Worm (Caenorhabditis elegans) whole organism, L1 larva: ENCODE results near the gene F40C5.1.

Source experiments
- ama-1 ChIP-seq: fragments of 150-350 bp; optimal IDR thresholded peaks from 2 replicates; lab custom pipeline; 2014
- ets-5 ChIP-seq: fragments of 200-800 bp; sonication (Bioruptor generic); IDR thresholded peaks from 2 replicates; pipeline ENCODE4 v1.3.6; 2022; ENCODE audit warnings: missing genetic modification characterization, missing compliant biosample characterization
- fkh-10 ChIP-seq: sonication (generic microtip); optimal IDR thresholded peaks from 2 replicates; lab custom pipeline; 2017; ENCODE audit warnings: missing biosample characterization, missing genetic modification reagents, missing genetic modification characterization
- isw-1 ChIP-seq: fragments of 200-800 bp; sonication (Bioruptor generic); IDR thresholded peaks from 2 replicates; pipeline ENCODE4 v1.3.6; 2022; ENCODE audit warnings: missing genetic modification characterization, missing compliant biosample characterization
- lin-35 ChIP-seq, 2 experiments: fragments of 150-350 bp; optimal IDR thresholded peaks; 2 replicates each; lab custom pipeline; 2014; ENCODE audit warnings: missing biosample characterization in 2 of 2, missing genetic modification characterization in 2 of 2, missing genetic modification reagents in 2 of 2
- nhr-28 ChIP-seq: fragments of 150-350 bp; optimal IDR thresholded peaks from 2 replicates; lab custom pipeline; 2014; ENCODE audit warnings: missing biosample characterization, missing genetic modification characterization
- nhr-77 ChIP-seq: fragments of 150-350 bp; optimal IDR thresholded peaks from 2 replicates; lab custom pipeline; 2014; ENCODE audit warnings: missing biosample characterization, missing genetic modification characterization
- snpc-4 ChIP-seq: fragments of 150-350 bp; optimal IDR thresholded peaks from 2 replicates; lab custom pipeline; 2014; ENCODE audit warnings: missing biosample characterization, missing genetic modification characterization
- snu-23 ChIP-seq: sonication (generic microtip); optimal IDR thresholded peaks from 2 replicates; lab custom pipeline; 2016; ENCODE audit warnings: missing genetic modification characterization, missing compliant biosample characterization
- sup-37 ChIP-seq: fragments of 200-800 bp; sonication (Bioruptor generic); optimal IDR thresholded peaks from 2 replicates; lab custom pipeline; 2018; ENCODE audit warnings: mild to moderate bottlenecking, missing genetic modification characterization, missing compliant biosample characterization
- swsn-7 ChIP-seq: sonication (generic microtip); optimal IDR thresholded peaks from 2 replicates; lab custom pipeline; 2016; ENCODE audit warnings: missing genetic modification characterization, missing compliant biosample characterization
- tbx-2 ChIP-seq: sonication (generic microtip); optimal IDR thresholded peaks from 2 replicates; lab custom pipeline; 2016; ENCODE audit warnings: missing genetic modification characterization, missing compliant biosample characterization
- zag-1 ChIP-seq: fragments of 150-350 bp; optimal IDR thresholded peaks from 2 replicates; lab custom pipeline; 2014; ENCODE audit warnings: missing biosample characterization, missing genetic modification characterization
- ztf-11 ChIP-seq, 2 experiments: sonication (generic microtip); optimal IDR thresholded peaks; 2 replicates each; lab custom pipeline; 2016 to 2017; ENCODE audit warnings: missing genetic modification characterization in 2 of 2, missing biosample characterization in 1 of 2, missing compliant biosample characterization in 1 of 2

DNA sequence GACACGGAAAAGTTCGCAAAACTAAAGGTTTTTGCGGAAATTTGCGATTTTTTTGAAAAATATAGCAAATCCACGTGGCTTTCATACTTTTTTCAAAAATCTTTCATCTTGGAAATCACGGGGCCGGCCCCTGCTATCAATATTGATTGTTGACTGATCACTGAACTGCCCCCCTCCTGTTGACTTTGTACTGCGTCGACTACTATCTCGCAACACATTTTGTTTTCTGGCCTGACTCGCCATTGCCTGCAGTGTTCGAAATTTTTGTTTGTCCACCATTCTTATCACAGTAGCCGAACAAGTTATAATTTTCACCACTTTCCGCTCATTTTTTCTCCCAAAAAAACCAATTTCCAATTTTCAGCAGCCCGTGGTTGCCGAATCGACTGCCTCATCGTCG lies 8.5 kb downstream of the F40C5.1 start:
- TF ChIP-seq lin-35 (GFP tag; optimal IDR thresholded peaks at IDR 0.05; lab: Kevin White, UChicago) (no peak), ama-1 (lab: Kevin White, UChicago) (no peak), swsn-7 (tag; lab: Kevin White, UChicago) (no peak), isw-1 (no peak), ets-5 (GFP tag; lab: Robert Waterston, UW) (no peak), zag-1 (no peak), fkh-10 (GFP tag; lab: Kevin White, UChicago) (no peak), nhr-28 (no peak), ztf-11 (tag; optimal IDR thresholded peaks at IDR 0.05; lab: Kevin White, UChicago) (no peak), nhr-77 (tag; lab: Kevin White, UChicago) (no peak), tbx-2 (no peak), sup-37 (no peak), snu-23 (GFP tag; lab: Kevin White, UChicago) (no peak), snpc-4 (tag; lab: Kevin White, UChicago) (no peak)
